Worm (Caenorhabditis elegans): ENCODE results near the gene zip-9.

The zip-9 gene

ce11 chrV:10961448-10961870 is 19.2 kb downstream of the zip-9 start (continued):
- TF ChIP-seq unc-55 (GFP tag; optimal IDR thresholded peaks at IDR 0.05) (peak; percentile 85), nhr-77 (tag; optimal IDR thresholded peaks at IDR 0.05) (no peak), ztf-11 (tag; optimal IDR thresholded peaks at IDR 0.05) (no peak), nhr-10 (tag; optimal IDR thresholded peaks at IDR 0.05) (no peak), egl-27 (tag; optimal IDR thresholded peaks at IDR 0.05) (peak; percentile 31), gmeb-1 (tag; optimal IDR thresholded peaks at IDR 0.05) (no peak), nhr-21 (tag; optimal IDR thresholded peaks at IDR 0.05) (no peak), C34F6.9 (tag; optimal IDR thresholded peaks at IDR 0.05) (peak; percentile 84), elt-1 (tag; optimal IDR thresholded peaks at IDR 0.05) (no peak), nhr-6 (tag; optimal IDR thresholded peaks at IDR 0.05) (peak; percentile 63), peb-1 (tag; optimal IDR thresholded peaks at IDR 0.05) (no peak), ama-1 (optimal IDR thresholded peaks at IDR 0.05) (no peak), crh-2 (tag; optimal IDR thresholded peaks at IDR 0.05) (peak; percentile 75), ceh-16 (tag; optimal IDR thresholded peaks at IDR 0.05) (no peak), snpc-4 (tag; optimal IDR thresholded peaks at IDR 0.05) (peak; percentile 11), nhr-23 (tag; optimal IDR thresholded peaks at IDR 0.05) (no peak), fos-1 (tag; optimal IDR thresholded peaks at IDR 0.05) (peak; percentile 32), lsy-2 (tag; optimal IDR thresholded peaks at IDR 0.05) (peak in 1 of 2 experiments; percentile 80), mbf-1 (tag; optimal IDR thresholded peaks at IDR 0.05) (no peak), sma-3 (GFP tag; optimal IDR thresholded peaks at IDR 0.05) (no peak), ztf-4 (tag; optimal IDR thresholded peaks at IDR 0.05) (peak; percentile 52), skn-1 (tag; optimal IDR thresholded peaks at IDR 0.05) (no peak), Y55F3AM.14 (GFP tag; optimal IDR thresholded peaks at IDR 0.05) (peak; percentile 75), nhr-237 (tag; optimal IDR thresholded peaks at IDR 0.05) (no peak), nhr-25 (tag; optimal IDR thresholded peaks at IDR 0.05) (no peak), F13H6.1 (tag; optimal IDR thresholded peaks at IDR 0.05) (peak; percentile 90)

- TF ChIP-seq nhr-10 (tag; optimal IDR thresholded peaks at IDR 0.05): peak; percentile 61
- TF ChIP-seq ztf-1 (GFP tag; conservative IDR thresholded peaks at IDR 0.05): no peak
- peak; percentile 95 for TF ChIP-seq nhr-6 (tag; optimal IDR thresholded peaks at IDR 0.05)
- peak; percentile 57 for TF ChIP-seq nhr-77 (tag; optimal IDR thresholded peaks at IDR 0.05)
- peak; percentile 97 for TF ChIP-seq gmeb-1 (tag; optimal IDR thresholded peaks at IDR 0.05)
- TF ChIP-seq nhr-237 (tag; optimal IDR thresholded peaks at IDR 0.05): no peak
- TF ChIP-seq F13H6.1 (tag; optimal IDR thresholded peaks at IDR 0.05): peak; percentile 96
- peak; percentile 71 for TF ChIP-seq ZK546.5 (tag; optimal IDR thresholded peaks at IDR 0.05)
- TF ChIP-seq nhr-25 (tag; optimal IDR thresholded peaks at IDR 0.05): peak; percentile 98
- TF ChIP-seq crh-2 (tag; optimal IDR thresholded peaks at IDR 0.05): peak; percentile 98
- TF ChIP-seq dmd-4 (tag; optimal IDR thresholded peaks at IDR 0.05): no peak
- peak; percentile 71 for TF ChIP-seq blmp-1 (tag; optimal IDR thresholded peaks at IDR 0.05; ENCODE audit: insufficient read depth)
- TF ChIP-seq fos-1 (tag; optimal IDR thresholded peaks at IDR 0.05): peak; percentile 99
- TF ChIP-seq sem-4 (tag; optimal IDR thresholded peaks at IDR 0.05): peak; percentile 97
- no peak for TF ChIP-seq aly-2 (tag; optimal IDR thresholded peaks at IDR 0.05)
- TF ChIP-seq sma-9 (GFP tag; optimal IDR thresholded peaks at IDR 0.05): peak; percentile 99
- no peak for TF ChIP-seq sma-9 (tag; optimal IDR thresholded peaks at IDR 0.05)
- peak; percentile 93 for TF ChIP-seq ztf-4 (tag; optimal IDR thresholded peaks at IDR 0.05)
- peak; percentile 12 for TF ChIP-seq unc-62 (GFP tag; optimal IDR thresholded peaks at IDR 0.05)
- peak; percentile 97 for TF ChIP-seq sma-3 (GFP tag; optimal IDR thresholded peaks at IDR 0.05)
- peak; percentile 36 for TF ChIP-seq lin-39 (tag; optimal IDR thresholded peaks at IDR 0.05)
- peak; percentile 58 for TF ChIP-seq R02D3.7 (tag; optimal IDR thresholded peaks at IDR 0.05)
- TF ChIP-seq zag-1 (tag; optimal IDR thresholded peaks at IDR 0.05): peak; percentile 87
- TF ChIP-seq mab-5 (tag; optimal IDR thresholded peaks at IDR 0.05): peak; percentile 85
- no peak for TF ChIP-seq nhr-12 (tag; optimal IDR thresholded peaks at IDR 0.05)
- peak; percentile 82 for TF ChIP-seq egl-27 (tag; optimal IDR thresholded peaks at IDR 0.05)
- TF ChIP-seq ama-1 (optimal IDR thresholded peaks at IDR 0.05): peak; percentile 51
- peak; percentile 99 for TF ChIP-seq C34F6.9 (tag; optimal IDR thresholded peaks at IDR 0.05)
- TF ChIP-seq ztf-11 (tag; optimal IDR thresholded peaks at IDR 0.05): no peak
- TF ChIP-seq nhr-21 (tag; optimal IDR thresholded peaks at IDR 0.05): peak; percentile 98
- peak; percentile 96 for TF ChIP-seq lin-13 (GFP tag; optimal IDR thresholded peaks at IDR 0.05)
- TF ChIP-seq nhr-23 (tag; optimal IDR thresholded peaks at IDR 0.05): no peak
- no peak for TF ChIP-seq elt-3 (tag; optimal IDR thresholded peaks at IDR 0.05)
- TF ChIP-seq mdl-1 (tag; optimal IDR thresholded peaks at IDR 0.05): peak in 1 of 2 experiments; percentile 60
- peak; percentile 31 for TF ChIP-seq ceh-16 (tag; optimal IDR thresholded peaks at IDR 0.05)
- TF ChIP-seq nhr-129 (tag; optimal IDR thresholded peaks at IDR 0.05): peak; percentile 99
- peak; percentile 76 for TF ChIP-seq Y55F3AM.14 (GFP tag; optimal IDR thresholded peaks at IDR 0.05)
- TF ChIP-seq unc-55 (GFP tag; optimal IDR thresholded peaks at IDR 0.05): peak; percentile 99
- TF ChIP-seq lsy-2 (tag; optimal IDR thresholded peaks at IDR 0.05): peak; percentile 83 to 96
- no peak for TF ChIP-seq nhr-11 (tag; optimal IDR thresholded peaks at IDR 0.05)
- peak; percentile 94 for TF ChIP-seq lin-11 (tag; optimal IDR thresholded peaks at IDR 0.05)
- peak; percentile 88 for TF ChIP-seq snpc-4 (tag; optimal IDR thresholded peaks at IDR 0.05)
- TF ChIP-seq skn-1 (tag; optimal IDR thresholded peaks at IDR 0.05): peak; percentile 86
- TF ChIP-seq ceh-82 (tag; optimal IDR thresholded peaks at IDR 0.05): peak; percentile 75
- no peak for TF ChIP-seq peb-1 (tag; optimal IDR thresholded peaks at IDR 0.05)
Observed at ce11 chrV:10965501-10965900, 23.2 kb downstream of the zip-9 start, which contains the start of the genes ctf-4 and eef-1G. ctf-4 (minus strand) TSS chrV:10965539. eef-1G (plus strand) TSS chrV:10965719.
